Worm (Caenorhabditis elegans) whole organism, L3 larva: ENCODE results near the gene best-9.

Experiments used
- elt-1 ChIP-seq: fragments of 150-350 bp; optimal IDR thresholded peaks from 2 replicates; lab custom pipeline; 2014; ENCODE audit warnings: missing biosample characterization, missing genetic modification characterization
- eor-1 ChIP-seq, 2 experiments: fragments of 150-350 bp; optimal IDR thresholded peaks; 2 replicates each; lab custom pipeline; 2014 to 2018; ENCODE audit warnings: missing biosample characterization in 2 of 2, missing genetic modification characterization in 2 of 2

DNA sequence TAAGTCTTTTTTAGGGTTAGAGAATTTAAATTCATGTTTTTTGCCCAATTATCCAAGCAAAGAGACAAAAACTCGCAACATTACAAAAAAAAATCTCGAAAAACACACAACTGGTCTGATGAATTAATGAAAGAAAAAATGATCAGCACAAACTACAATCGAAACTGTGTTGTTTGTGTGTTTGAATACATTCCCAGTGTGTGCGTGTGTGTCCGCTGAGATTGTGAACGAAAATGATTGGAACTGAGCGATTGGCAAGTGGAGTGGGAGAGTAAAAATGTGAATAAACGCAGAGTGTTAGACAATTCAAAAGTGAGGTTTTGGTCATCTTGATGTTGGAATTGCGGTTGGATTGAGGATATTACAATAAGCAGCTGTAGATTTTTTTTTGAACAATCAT, 46.1 kb downstream of the best-9 start:
- TF ChIP-seq elt-1 (tag; lab: Kevin White, UChicago) (no peak), eor-1 (tag; optimal IDR thresholded peaks at IDR 0.05; lab: Kevin White, UChicago) (no peak)
